Worm (Caenorhabditis elegans): ENCODE measurements around the gene F46B6.6.

F46B6.6 gene

DNA sequence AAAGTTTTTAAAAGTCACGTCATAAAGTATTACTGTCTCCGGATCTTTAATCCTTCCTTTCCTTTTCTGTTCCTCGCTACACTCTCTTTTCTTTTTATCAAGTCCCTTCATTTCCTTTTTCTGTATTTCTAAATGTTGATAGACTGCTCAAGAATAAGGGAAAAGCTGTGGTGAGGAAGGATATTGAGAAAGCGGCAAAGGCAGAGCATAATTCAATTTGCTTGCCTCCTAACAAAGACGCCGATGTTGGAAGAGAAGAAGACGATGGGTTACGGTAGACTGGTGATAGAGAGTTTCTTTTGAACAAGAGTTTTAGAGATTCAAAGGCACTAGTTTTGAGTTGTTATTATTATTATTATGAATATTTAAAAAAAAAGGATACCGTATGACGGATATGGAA lies 21.0 kb downstream of the F46B6.6 start:
- TF ChIP-seq dao-5 (tag; optimal IDR thresholded peaks at IDR 0.05), result no peak
- no peak for TF ChIP-seq him-1 (tag; optimal IDR thresholded peaks at IDR 0.05)
- TF ChIP-seq W03F9.2 (tag; optimal IDR thresholded peaks at IDR 0.05), result no peak

DNA sequence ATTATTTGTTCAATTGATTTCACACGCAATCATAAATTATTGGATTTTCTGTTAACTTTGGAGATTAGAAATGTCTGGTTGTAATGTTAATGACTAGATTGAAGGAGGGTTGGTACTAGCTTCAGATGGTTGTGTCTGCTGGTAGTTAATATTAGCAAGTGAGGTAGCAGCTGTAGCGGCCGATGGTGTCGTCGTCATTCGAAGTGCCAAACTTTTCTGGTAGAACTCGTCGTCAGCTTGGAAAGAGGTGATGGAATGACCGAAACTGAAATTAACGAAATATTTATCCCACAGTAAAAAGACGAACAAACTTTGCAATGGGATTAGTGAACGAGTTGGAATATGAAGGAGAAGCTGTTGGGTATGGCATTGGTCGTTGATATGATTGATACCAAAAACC lies 22.1 kb downstream of the F46B6.6 start:
- no peak for TF ChIP-seq him-1 (tag; optimal IDR thresholded peaks at IDR 0.05)
- no peak for TF ChIP-seq W03F9.2 (tag; optimal IDR thresholded peaks at IDR 0.05)
- no peak for TF ChIP-seq dao-5 (tag; optimal IDR thresholded peaks at IDR 0.05)

DNA sequence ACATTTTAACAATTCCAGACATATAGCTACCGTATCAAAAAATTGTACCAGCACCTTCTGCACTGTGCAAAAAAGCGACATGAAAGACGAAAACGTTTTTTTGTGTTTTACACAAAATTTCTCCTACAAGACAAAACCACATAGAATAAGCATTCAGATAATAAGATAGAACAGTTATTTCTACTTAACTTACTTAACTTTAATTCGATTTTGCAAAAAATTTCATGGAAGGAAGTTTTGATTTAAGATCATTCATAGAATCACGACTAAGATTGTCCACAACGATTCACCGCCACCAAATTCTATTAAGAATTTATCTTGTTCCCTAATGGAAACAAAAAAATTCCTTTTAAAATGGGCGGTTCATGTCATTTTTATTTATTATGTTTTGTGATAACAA lies 22.9 kb downstream of the F46B6.6 start:
- TF ChIP-seq him-1 (tag; optimal IDR thresholded peaks at IDR 0.05) (no peak), dao-5 (tag; optimal IDR thresholded peaks at IDR 0.05) (no peak), W03F9.2 (tag; optimal IDR thresholded peaks at IDR 0.05) (no peak)

DNA sequence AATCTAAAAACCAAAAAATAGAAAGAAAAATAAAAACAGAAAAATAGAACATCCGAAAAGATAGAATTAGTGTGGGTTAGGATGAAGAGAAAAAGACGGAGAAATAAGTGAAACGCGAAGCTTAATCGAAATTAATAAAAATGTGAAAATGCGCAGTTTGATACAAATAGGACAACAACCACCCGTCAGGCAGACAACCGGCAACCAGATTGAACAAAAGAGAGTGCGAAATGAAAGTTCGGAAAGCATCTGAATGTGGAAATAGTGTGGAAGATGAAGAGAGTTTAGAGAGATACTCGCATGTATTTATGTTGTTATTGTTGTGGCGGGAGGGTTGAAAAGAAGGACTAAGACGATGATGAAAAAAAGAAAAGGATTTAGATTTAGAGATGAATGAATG lies 28.2 kb downstream of the F46B6.6 start:
- TF ChIP-seq him-1 (tag; optimal IDR thresholded peaks at IDR 0.05) (no peak), dao-5 (tag; optimal IDR thresholded peaks at IDR 0.05) (no peak), W03F9.2 (tag; optimal IDR thresholded peaks at IDR 0.05) (no peak)

DNA sequence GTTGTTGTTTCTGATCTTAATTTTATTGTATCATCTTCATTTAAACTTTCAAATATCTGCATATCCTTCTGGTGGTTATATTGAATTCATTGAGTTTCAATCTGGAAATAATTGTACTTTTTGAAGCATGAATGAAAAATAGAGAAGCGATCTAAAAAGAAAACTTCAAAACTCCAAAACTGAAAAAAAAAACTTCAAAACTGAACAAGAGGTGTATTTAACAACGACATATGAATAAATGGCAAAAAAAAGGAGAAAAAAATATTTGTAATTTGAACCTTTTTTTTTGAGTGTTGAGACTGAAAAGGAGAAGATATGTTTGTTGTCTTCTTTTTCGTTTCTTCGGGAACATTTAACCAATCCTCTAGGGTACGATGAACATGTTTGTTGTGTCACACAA lies 28.8 kb downstream of the F46B6.6 start, which contains the start of gene F58E6.11:
Gene F58E6.11 (minus strand): TSS at position 101 of the 400 bp plus-strand sequence.
- TF ChIP-seq W03F9.2 (tag; optimal IDR thresholded peaks at IDR 0.05) (no peak), him-1 (tag; optimal IDR thresholded peaks at IDR 0.05) (no peak), dao-5 (tag; optimal IDR thresholded peaks at IDR 0.05) (no peak)

DNA sequence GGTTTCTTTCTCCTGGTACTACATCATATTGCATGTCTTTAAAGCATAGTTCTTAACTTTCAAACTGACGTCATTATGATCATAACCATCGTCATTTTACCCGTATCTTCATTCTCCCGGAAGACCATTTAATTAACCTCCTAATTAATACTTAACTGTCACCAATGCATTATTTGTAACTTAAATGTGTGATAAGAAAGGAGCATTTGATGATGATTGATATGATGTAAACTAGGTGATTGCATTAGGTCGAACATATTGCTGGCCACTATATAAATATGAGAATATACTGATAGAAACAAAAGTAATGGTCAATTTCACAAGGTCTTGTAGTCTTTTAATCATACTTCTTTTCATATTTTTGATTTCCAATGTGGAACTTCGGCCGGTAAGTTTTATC lies 30.4 kb downstream of the F46B6.6 start, which contains the start of gene hrg-3:
Gene hrg-3 (plus strand): TSS at position 227 of the 400 bp plus-strand sequence.
- TF ChIP-seq W03F9.2 (tag; optimal IDR thresholded peaks at IDR 0.05) (no peak), dao-5 (tag; optimal IDR thresholded peaks at IDR 0.05) (no peak), him-1 (tag; optimal IDR thresholded peaks at IDR 0.05) (no peak)

DNA sequence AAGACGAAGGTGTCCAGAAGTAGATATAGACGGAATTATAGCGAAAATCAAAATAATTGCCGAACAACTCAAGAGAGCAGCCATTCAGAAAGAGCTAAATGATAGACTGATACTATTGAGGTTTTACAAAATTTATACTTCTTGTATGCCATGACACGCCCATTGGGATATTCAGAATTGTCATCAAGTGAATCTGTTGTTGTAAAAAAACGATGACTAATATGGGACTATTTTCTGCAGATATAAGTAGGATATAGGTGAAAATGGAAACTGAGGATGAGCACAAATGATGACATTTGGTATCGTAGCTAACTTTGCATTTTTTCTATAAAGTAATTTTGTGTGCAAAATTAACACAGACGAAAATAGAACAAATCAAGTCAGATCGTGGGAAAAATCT lies 30.9 kb downstream of the F46B6.6 start, which contains the start of gene F58E6.8:
Gene F58E6.8 (minus strand): TSS at position 101 of the 400 bp plus-strand sequence.
- TF ChIP-seq dao-5 (tag; optimal IDR thresholded peaks at IDR 0.05) (no peak), W03F9.2 (tag; optimal IDR thresholded peaks at IDR 0.05) (no peak), him-1 (tag; optimal IDR thresholded peaks at IDR 0.05) (no peak)

DNA sequence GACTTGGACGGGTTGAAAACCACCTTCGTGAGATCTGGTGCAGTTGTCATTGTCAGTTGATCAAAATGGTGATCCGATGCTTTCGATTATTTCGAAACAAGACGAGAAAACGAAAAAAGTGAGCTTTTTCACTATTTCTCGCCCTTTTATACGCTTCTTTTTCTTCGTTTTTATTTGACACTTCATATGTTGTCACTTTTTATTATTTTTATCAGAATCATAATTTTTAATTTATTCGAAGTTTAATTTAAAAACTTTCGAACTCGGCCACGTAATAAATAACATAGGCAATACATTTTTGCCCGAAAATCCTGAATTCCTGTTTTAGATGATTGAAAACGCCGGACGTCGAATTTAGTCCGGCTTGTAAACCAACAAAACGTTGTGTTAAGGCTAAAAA lies 32.2 kb downstream of the F46B6.6 start, which contains the start of gene F58E6.5:
Gene F58E6.5 (minus strand): TSS at position 101 of the 400 bp plus-strand sequence.
- TF ChIP-seq him-1 (tag; optimal IDR thresholded peaks at IDR 0.05), result no peak
- no peak for TF ChIP-seq dao-5 (tag; optimal IDR thresholded peaks at IDR 0.05)
- TF ChIP-seq W03F9.2 (tag; optimal IDR thresholded peaks at IDR 0.05), result no peak

DNA sequence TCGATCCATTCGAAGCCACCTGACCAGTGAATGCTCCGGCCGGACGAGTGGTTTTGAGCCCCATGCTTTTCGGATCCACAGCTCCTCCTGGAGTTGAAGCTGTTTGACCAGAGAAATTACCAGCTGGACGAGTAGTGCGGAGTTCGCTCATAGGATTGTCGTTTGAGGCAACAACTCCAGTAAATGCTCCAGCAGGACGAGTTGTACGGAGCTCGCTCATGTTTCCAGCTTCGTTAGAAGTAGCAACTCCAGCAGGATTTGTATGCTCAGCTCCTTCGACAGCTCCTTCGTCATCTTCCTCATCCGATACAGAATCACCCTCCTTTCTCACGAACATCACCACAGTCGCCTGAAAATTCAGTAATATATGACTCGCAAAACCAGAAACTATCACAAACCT lies 33.1 kb downstream of the F46B6.6 start:
- TF ChIP-seq dao-5 (tag; optimal IDR thresholded peaks at IDR 0.05), result no peak
- TF ChIP-seq W03F9.2 (tag; optimal IDR thresholded peaks at IDR 0.05), result no peak
- no peak for TF ChIP-seq him-1 (tag; optimal IDR thresholded peaks at IDR 0.05)

DNA sequence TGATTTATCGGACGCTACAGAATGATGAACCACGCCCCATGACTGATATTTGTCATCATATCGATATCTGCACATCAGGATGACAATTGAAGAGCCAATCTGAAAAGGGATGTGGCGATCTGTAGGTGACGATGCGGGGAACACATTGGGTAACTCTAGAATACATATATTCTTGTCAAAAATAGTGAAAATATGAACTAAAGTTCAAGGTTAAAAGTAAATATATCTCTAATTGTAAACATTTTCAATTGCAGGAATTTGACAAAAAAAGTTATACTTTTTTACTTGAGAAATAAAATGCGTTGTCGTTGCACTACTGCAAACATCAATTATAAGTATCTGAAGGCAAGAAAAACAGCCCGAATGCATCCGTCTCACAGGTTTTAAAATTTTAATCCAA lies 33.8 kb downstream of the F46B6.6 start, which contains the start of gene F58E6.6:
Gene F58E6.6 (minus strand): TSS at position 101 of the 400 bp plus-strand sequence.
- no peak for TF ChIP-seq dao-5 (tag; optimal IDR thresholded peaks at IDR 0.05)
- no peak for TF ChIP-seq him-1 (tag; optimal IDR thresholded peaks at IDR 0.05)
- TF ChIP-seq W03F9.2 (tag; optimal IDR thresholded peaks at IDR 0.05), result no peak

DNA sequence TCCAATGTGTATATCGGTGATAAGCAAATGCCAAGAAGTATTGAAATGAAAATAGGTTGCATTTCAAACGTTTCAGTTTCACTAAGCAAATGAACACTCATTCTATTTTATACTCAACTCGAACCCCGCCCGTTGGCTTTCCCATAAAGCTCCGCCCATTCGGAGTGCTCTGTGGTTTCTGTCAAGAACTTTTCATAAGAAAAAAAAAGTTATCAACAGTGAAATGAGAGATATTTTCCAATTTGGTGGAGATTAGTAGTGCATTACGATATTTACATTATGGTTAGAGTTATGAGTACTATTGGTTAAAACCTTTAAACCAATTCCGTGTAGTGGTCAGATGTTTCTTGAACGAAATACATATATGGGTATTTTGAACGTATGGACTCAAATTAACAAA lies 36.4 kb downstream of the F46B6.6 start, which contains the start of gene F58E6.4:
Gene F58E6.4 (minus strand): TSS at position 101 of the 400 bp plus-strand sequence.
- no peak for TF ChIP-seq dao-5 (tag; optimal IDR thresholded peaks at IDR 0.05)
- no peak for TF ChIP-seq him-1 (tag; optimal IDR thresholded peaks at IDR 0.05)
- no peak for TF ChIP-seq W03F9.2 (tag; optimal IDR thresholded peaks at IDR 0.05)

DNA sequence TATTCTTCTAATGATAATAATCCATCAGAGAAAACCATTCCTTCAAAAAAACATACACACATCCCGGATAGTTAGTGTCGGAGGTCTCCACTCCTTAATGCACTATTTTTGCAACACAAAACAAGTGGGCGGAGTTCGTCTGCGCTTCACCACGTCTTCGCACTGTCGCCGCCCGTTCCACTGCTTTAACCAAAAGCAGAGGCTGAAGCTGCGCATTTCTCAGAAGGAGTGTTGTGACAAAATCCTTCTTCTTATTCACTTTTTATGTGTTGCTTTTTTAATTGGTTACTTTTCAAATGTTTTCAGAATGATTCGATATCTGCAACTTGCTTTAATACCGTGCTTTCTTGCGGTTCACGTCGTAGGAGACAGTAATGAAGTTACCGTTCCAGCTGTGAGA lies 41.7 kb downstream of the F46B6.6 start, which contains the start of gene F58E6.13:
Gene F58E6.13 (plus strand): TSS at position 301 of the 400 bp plus-strand sequence.
- TF ChIP-seq dao-5 (tag; optimal IDR thresholded peaks at IDR 0.05) (no peak), him-1 (tag; optimal IDR thresholded peaks at IDR 0.05) (no peak), W03F9.2 (tag; optimal IDR thresholded peaks at IDR 0.05) (no peak)

DNA sequence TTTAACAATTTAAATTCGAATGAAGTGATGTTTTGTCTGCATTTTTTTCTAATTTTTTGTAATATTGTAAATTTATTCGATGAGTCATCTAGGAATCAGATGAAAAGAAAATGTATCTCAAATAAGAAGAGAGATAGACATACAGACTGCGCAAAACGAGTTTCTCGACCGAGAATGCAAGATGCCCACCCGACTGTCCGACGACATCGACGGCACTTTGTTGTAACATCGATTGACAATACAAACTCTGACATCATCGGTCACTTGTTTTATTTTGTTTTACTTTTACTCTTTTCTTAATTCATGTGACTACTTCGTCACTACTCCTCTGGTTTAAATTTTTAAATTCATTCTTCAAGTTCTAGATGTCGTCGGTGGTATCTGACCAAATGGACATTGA lies 45.8 kb downstream of the F46B6.6 start, which contains the start of gene sta-2:
Gene sta-2 (plus strand): TSS at position 349 of the 400 bp plus-strand sequence.
- TF ChIP-seq dao-5 (tag; optimal IDR thresholded peaks at IDR 0.05) (no peak), W03F9.2 (tag; optimal IDR thresholded peaks at IDR 0.05) (no peak)

DNA sequence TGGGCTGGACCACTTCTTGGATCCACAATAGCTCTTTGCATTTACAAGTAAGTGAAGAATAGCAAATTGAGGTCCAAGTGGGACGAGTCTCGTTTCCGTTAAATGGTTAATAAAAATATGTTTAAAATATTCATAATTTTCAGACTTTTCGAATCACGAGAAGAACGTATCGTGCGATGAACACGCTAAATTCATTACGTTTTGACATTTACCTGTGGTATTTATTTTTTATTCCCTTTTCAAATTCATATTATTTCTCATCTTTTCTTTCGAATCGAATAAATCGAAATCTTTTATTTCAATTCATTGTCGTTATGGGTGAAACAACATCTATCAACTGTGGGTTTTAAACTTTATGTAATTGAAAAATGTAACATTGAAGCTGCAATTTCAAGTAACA lies 47.3 kb downstream of the F46B6.6 start, which contains the start of gene marc-1:
Gene marc-1 (plus strand): TSS at position 301 of the 400 bp plus-strand sequence.
- TF ChIP-seq W03F9.2 (tag; optimal IDR thresholded peaks at IDR 0.05), result no peak
- TF ChIP-seq him-1 (tag; optimal IDR thresholded peaks at IDR 0.05), result no peak
- no peak for TF ChIP-seq dao-5 (tag; optimal IDR thresholded peaks at IDR 0.05)
